Fruit fly (Drosophila melanogaster) whole organism, embryonic: ENCODE measurements around the gene CG17321.

Experiments
- Aef1 ChIP-seq: fragments of 200-800 bp; sonication (Bioruptor generic); IDR thresholded peaks from 3 replicates; pipeline ENCODE4 v1.3.6; 2022; ENCODE audit warnings: missing biosample characterization, missing genetic modification characterization
- Awh ChIP-seq: fragments of 200-800 bp; sonication (Bioruptor generic); IDR thresholded peaks from 2 replicates; pipeline ENCODE4, ENCODE4 v1.3.6; 2022; ENCODE audit warnings: missing biosample characterization, missing genetic modification characterization
- CG10274 ChIP-seq: fragments of 200-800 bp; sonication (Bioruptor generic); optimal IDR thresholded peaks from 3 replicates; lab custom pipeline; 2017; ENCODE audit warnings: missing biosample characterization, mild to moderate bottlenecking, missing genetic modification characterization
- CG10543 ChIP-seq: fragments of 200-800 bp; sonication (Bioruptor generic); optimal IDR thresholded peaks from 3 replicates; lab custom pipeline; 2017; ENCODE audit warnings: missing biosample characterization, mild to moderate bottlenecking, missing genetic modification characterization, moderate library complexity
- CG10979 ChIP-seq: fragments of 200-800 bp; sonication (Bioruptor generic); optimal IDR thresholded peaks from 2 replicates; lab custom pipeline; 2018; ENCODE audit warnings: missing biosample characterization, mild to moderate bottlenecking, missing genetic modification characterization, moderate library complexity
- CG11093 ChIP-seq: fragments of 200-800 bp; sonication (Bioruptor generic); IDR thresholded peaks from 3 replicates; pipeline ENCODE4 v1.3.6; 2022; ENCODE audit warnings: missing biosample characterization, missing genetic modification characterization
- CG14710 ChIP-seq: fragments of 200-800 bp; sonication (Bioruptor generic); optimal IDR thresholded peaks from 3 replicates; lab custom pipeline; 2019; ENCODE audit warnings: missing biosample characterization, mild to moderate bottlenecking, missing genetic modification characterization, moderate library complexity
- CG15073 ChIP-seq: fragments of 200-800 bp; sonication (Bioruptor generic); optimal IDR thresholded peaks from 2 replicates; lab custom pipeline; 2016; ENCODE audit warnings: missing biosample characterization, missing genetic modification characterization
- CG16779 ChIP-seq: fragments of 200-800 bp; sonication (Bioruptor generic); IDR thresholded peaks from 2 replicates; pipeline ENCODE4 v1.3.6; 2022; ENCODE audit warnings: missing biosample characterization, missing genetic modification characterization
- CG16815 ChIP-seq: fragments of 200-800 bp; sonication (Bioruptor generic); optimal IDR thresholded peaks from 3 replicates; lab custom pipeline; 2017; ENCODE audit warnings: missing biosample characterization, mild to moderate bottlenecking, missing genetic modification characterization
- CG17328 ChIP-seq: fragments of 200-800 bp; sonication (Bioruptor generic); IDR thresholded peaks from 2 replicates; pipeline ENCODE4 v1.3.6; 2022; ENCODE audit warnings: missing biosample characterization, missing genetic modification characterization
- CG17802 ChIP-seq: fragments of 200-800 bp; sonication (Bioruptor generic); optimal IDR thresholded peaks from 2 replicates; lab custom pipeline; 2018; ENCODE audit warnings: missing biosample characterization, mild to moderate bottlenecking, missing genetic modification characterization, moderate library complexity
- CG1792 ChIP-seq: fragments of 200-800 bp; sonication (Bioruptor generic); optimal IDR thresholded peaks from 2 replicates; lab custom pipeline; 2016; ENCODE audit warnings: missing biosample characterization, missing genetic modification characterization
- CG1832 ChIP-seq: fragments of 200-800 bp; sonication (Bioruptor generic); optimal IDR thresholded peaks from 2 replicates; lab custom pipeline; 2017; ENCODE audit warnings: missing biosample characterization, mild to moderate bottlenecking, missing genetic modification characterization, inconsistent platforms
- CG4424 ChIP-seq: fragments of 200-800 bp; sonication (Bioruptor generic); optimal IDR thresholded peaks from 3 replicates; lab custom pipeline; 2016; ENCODE audit warnings: missing biosample characterization, missing genetic modification characterization
- CG4854 ChIP-seq: fragments of 200-800 bp; sonication (Bioruptor generic); optimal IDR thresholded peaks from 2 replicates; lab custom pipeline; 2016; ENCODE audit warnings: missing biosample characterization, missing genetic modification characterization, inconsistent platforms
- CG6254 ChIP-seq: fragments of 200-800 bp; sonication (Bioruptor generic); optimal IDR thresholded peaks from 3 replicates; lab custom pipeline; 2017; ENCODE audit warnings: mild to moderate bottlenecking, missing biosample characterization, missing genetic modification reagents, missing genetic modification characterization
- CG9609 ChIP-seq: fragments of 200-800 bp; sonication (Bioruptor generic); optimal IDR thresholded peaks from 3 replicates; lab custom pipeline; 2016; ENCODE audit warnings: missing biosample characterization, missing genetic modification characterization
- CG9817 ChIP-seq: fragments of 200-800 bp; sonication (Bioruptor generic); optimal IDR thresholded peaks from 2 replicates; lab custom pipeline; 2018; ENCODE audit warnings: missing biosample characterization, mild to moderate bottlenecking, missing genetic modification characterization, moderate library complexity
- Dll ChIP-seq: fragments of 200-800 bp; sonication (Bioruptor generic); IDR thresholded peaks from 4 replicates; pipeline ENCODE4 v1.3.6; 2022; ENCODE audit warnings: missing biosample characterization, missing genetic modification characterization; ENCODE audit not compliant: partially characterized antibody
- E2f1 ChIP-seq: fragments of 200-800 bp; sonication (Bioruptor generic); IDR thresholded peaks from 2 replicates; pipeline ENCODE4 v1.3.6; 2022; ENCODE audit warnings: missing biosample characterization, missing genetic modification characterization
- GATAe ChIP-seq: fragments of 200-800 bp; sonication (Bioruptor generic); conservative IDR thresholded peaks from 2 replicates; pipeline ENCODE4 v1.3.6; 2022; ENCODE audit warnings: missing biosample characterization, missing genetic modification characterization
- Hmr ChIP-seq: fragments of 200-800 bp; sonication (Bioruptor generic); optimal IDR thresholded peaks from 3 replicates; lab custom pipeline; 2017; ENCODE audit warnings: mild to moderate bottlenecking, missing biosample characterization, missing genetic modification reagents, missing genetic modification characterization
- Mad ChIP-seq: fragments of 200-800 bp; sonication (Bioruptor generic); optimal IDR thresholded peaks from 2 replicates; lab custom pipeline; 2016; ENCODE audit warnings: missing biosample characterization, missing genetic modification characterization
- PHDP ChIP-seq: fragments of 200-800 bp; sonication (Bioruptor generic); optimal IDR thresholded peaks from 3 replicates; lab custom pipeline; 2018; ENCODE audit warnings: missing biosample characterization, mild to moderate bottlenecking, missing genetic modification characterization, moderate library complexity
- Side ChIP-seq: fragments of 200-800 bp; sonication (Bioruptor generic); optimal IDR thresholded peaks from 2 replicates; lab custom pipeline; 2016; ENCODE audit warnings: missing biosample characterization, missing genetic modification characterization
- Sox102F ChIP-seq: fragments of 200-800 bp; sonication (Bioruptor generic); optimal IDR thresholded peaks from 2 replicates; lab custom pipeline; 2018; ENCODE audit warnings: missing biosample characterization, mild to moderate bottlenecking, missing genetic modification characterization, moderate library complexity
- Stat92E ChIP-seq, 3 experiments: fragments of >200 bp in 2 of 3; fragments of 200-800 bp in 1 of 3; sonication (Bioruptor generic) in 1 of 3; optimal IDR thresholded peaks; 2 replicates each; lab custom pipeline; 2017 to 2019; ENCODE audit warnings: missing biosample characterization in 3 of 3, missing genetic modification characterization in 3 of 3, mild to moderate bottlenecking in 1 of 3, moderate library complexity in 1 of 3
- TFAM ChIP-seq: fragments of 200-800 bp; sonication (Bioruptor generic); optimal IDR thresholded peaks from 2 replicates; lab custom pipeline; 2017; ENCODE audit warnings: missing biosample characterization, missing genetic modification characterization, inconsistent platforms
- Tbp ChIP-seq: fragments of >200 bp; optimal IDR thresholded peaks from 2 replicates; lab custom pipeline; 2018; ENCODE audit warnings: missing biosample characterization, missing genetic modification characterization
- bsh ChIP-seq, 2 experiments: fragments of 200-800 bp; sonication (Bioruptor generic); optimal IDR thresholded peaks; 2 replicates each; lab custom pipeline; 2017 to 2018; ENCODE audit warnings: mild to moderate bottlenecking in 2 of 2, missing biosample characterization in 2 of 2, missing genetic modification characterization in 2 of 2, moderate library complexity in 1 of 2
- cato ChIP-seq: fragments of 200-800 bp; sonication (Bioruptor generic); optimal IDR thresholded peaks from 2 replicates; lab custom pipeline; 2016; ENCODE audit warnings: missing biosample characterization, missing genetic modification characterization, borderline replicate concordance
- chinmo ChIP-seq: fragments of 200-800 bp; sonication (Bioruptor generic); IDR thresholded peaks from 4 replicates; pipeline ENCODE4 v1.3.6; 2022; ENCODE audit warnings: missing biosample characterization, missing genetic modification characterization; ENCODE audit not compliant: partially characterized antibody
- chm ChIP-seq: fragments of 200-800 bp; sonication (Bioruptor generic); IDR thresholded peaks from 2 replicates; pipeline ENCODE4 v1.3.6; 2022; ENCODE audit warnings: missing biosample characterization, missing genetic modification characterization
- crc ChIP-seq: fragments of 200-800 bp; sonication (Bioruptor generic); optimal IDR thresholded peaks from 2 replicates; lab custom pipeline; 2016; ENCODE audit warnings: missing biosample characterization, missing genetic modification characterization
- crp ChIP-seq, 2 experiments: fragments of 200-800 bp; sonication (Bioruptor generic); optimal IDR thresholded peaks; 2 replicates in 1 of 2; 3 replicates in 1 of 2; lab custom pipeline; 2017; ENCODE audit warnings: missing biosample characterization in 2 of 2, missing genetic modification characterization in 2 of 2, mild to moderate bottlenecking in 1 of 2, moderate library complexity in 1 of 2
- en ChIP-seq: fragments of 200-800 bp; sonication (Bioruptor generic); optimal IDR thresholded peaks from 2 replicates; lab custom pipeline; 2016; ENCODE audit warnings: missing biosample characterization, missing genetic modification characterization
- gcm2 ChIP-seq: fragments of 200-800 bp; sonication (Bioruptor generic); optimal IDR thresholded peaks from 2 replicates; lab custom pipeline; 2016; ENCODE audit warnings: missing biosample characterization, missing genetic modification characterization
- gfzf ChIP-seq: fragments of 200-800 bp; sonication (Bioruptor generic); optimal IDR thresholded peaks from 2 replicates; lab custom pipeline; 2016; ENCODE audit warnings: missing biosample characterization, mild to moderate bottlenecking, missing genetic modification characterization, moderate library complexity
- h ChIP-seq: fragments of >200 bp; optimal IDR thresholded peaks from 2 replicates; lab custom pipeline; 2017
- kah ChIP-seq: fragments of 200-800 bp; sonication (Bioruptor generic); optimal IDR thresholded peaks from 2 replicates; lab custom pipeline; 2018; ENCODE audit warnings: missing biosample characterization, mild to moderate bottlenecking, missing genetic modification characterization
- lab ChIP-seq: fragments of 200-800 bp; sonication (Bioruptor generic); optimal IDR thresholded peaks from 3 replicates; lab custom pipeline; 2017; ENCODE audit warnings: missing biosample characterization, missing genetic modification characterization, mild to moderate bottlenecking, moderate library complexity, missing genetic modification reagents
- sc ChIP-seq, 3 experiments: fragments of >200 bp in 2 of 3; fragments of 200-800 bp in 1 of 3; sonication (Bioruptor generic) in 1 of 3; optimal IDR thresholded peaks; 2 replicates in 2 of 3; 3 replicates in 1 of 3; lab custom pipeline; 2017; ENCODE audit warnings: mild to moderate bottlenecking in 1 of 3, missing biosample characterization in 1 of 3, missing genetic modification characterization in 1 of 3, missing genetic modification reagents in 1 of 3
- sim ChIP-seq: fragments of 200-800 bp; sonication (Bioruptor generic); IDR thresholded peaks from 2 replicates; pipeline ENCODE4 v1.3.6; 2022; ENCODE audit warnings: missing biosample characterization, missing genetic modification characterization
- sima ChIP-seq: fragments of 200-800 bp; sonication (Bioruptor generic); optimal IDR thresholded peaks from 2 replicates; lab custom pipeline; 2016; ENCODE audit warnings: missing biosample characterization, missing genetic modification characterization
- vfl ChIP-seq: fragments of 200-800 bp; sonication (Bioruptor generic); optimal IDR thresholded peaks from 2 replicates; lab custom pipeline; 2016; ENCODE audit warnings: missing biosample characterization, missing genetic modification characterization
- vnd ChIP-seq: fragments of 200-800 bp; sonication (Bioruptor generic); IDR thresholded peaks from 3 replicates; pipeline ENCODE4 v1.3.6; 2022; ENCODE audit warnings: missing biosample characterization, missing genetic modification characterization; ENCODE audit not compliant: partially characterized antibody
- z ChIP-seq: fragments of 200-800 bp; sonication (Bioruptor generic); IDR thresholded peaks from 3 replicates; pipeline ENCODE4 v1.3.6; 2022; ENCODE audit warnings: missing biosample characterization, missing genetic modification characterization

CG17321 gene

DNA sequence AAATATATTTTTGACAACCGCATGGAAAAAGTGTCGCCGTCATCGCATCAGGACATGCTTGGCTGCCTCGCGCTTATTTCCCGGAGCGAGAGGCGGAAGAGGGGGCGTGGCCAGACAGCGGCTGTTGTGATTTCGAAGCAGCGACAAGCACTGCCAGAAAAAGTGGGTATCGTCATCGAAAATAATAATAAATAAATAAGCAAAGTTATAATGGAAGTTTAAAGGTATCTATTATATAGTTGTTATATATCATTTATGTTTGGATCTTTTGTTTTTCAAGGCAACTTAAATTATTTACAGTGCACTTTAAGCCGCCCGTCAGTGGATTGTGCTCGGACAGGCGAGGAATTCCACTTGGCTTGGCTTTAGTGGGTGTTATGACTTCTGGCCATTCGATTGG, 44.3 kb downstream of the CG17321 start (continued):
- TF ChIP-seq CG9817 (no peak), CG4424 (GFP tag; lab: Kevin White, UChicago) (no peak), bsh (GFP tag; optimal IDR thresholded peaks at IDR 0.05; lab: Kevin White, UChicago) (peak in 1 of 2 experiments; percentile 53), h (lab: Kevin White, UChicago) (no peak), Stat92E (GFP tag; optimal IDR thresholded peaks at IDR 0.05; lab: Kevin White, UChicago) (no peak), Aef1 (GFP tag; lab: Robert Waterston, UW) (no peak), Tbp (GFP tag; lab: Kevin White, UChicago) (no peak), sc (optimal IDR thresholded peaks at IDR 0.05; lab: Kevin White, UChicago) (no peak), sc (GFP tag; optimal IDR thresholded peaks at IDR 0.05; lab: Kevin White, UChicago) (peak; percentile 14), CG10979 (peak; percentile 47), CG11093 (no peak)
- TF ChIP-seq, all 482 proteins: peak for 48

dm6 chr2L:18890087-18890486, 45.1 kb downstream of the CG17321 start:
- no peak for TF ChIP-seq CG16779 (GFP tag; lab: Robert Waterston, UW)
- TF ChIP-seq Hmr (GFP tag; lab: Kevin White, UChicago) = peak; percentile 7
- TF ChIP-seq vfl (GFP tag; lab: Kevin White, UChicago) = no peak
- TF ChIP-seq Dll = no peak
- peak; percentile 64 for TF ChIP-seq Sox102F (GFP tag; lab: Kevin White, UChicago)
- TF ChIP-seq PHDP (tag; lab: Kevin White, UChicago) = peak; percentile 52
- TF ChIP-seq crc (GFP tag; lab: Kevin White, UChicago) = peak; percentile 58
- TF ChIP-seq TFAM (GFP tag; lab: Kevin White, UChicago) = peak; percentile 55
- peak; percentile 72 for TF ChIP-seq en
- peak; percentile 40 for TF ChIP-seq lab (GFP tag; lab: Kevin White, UChicago)
- TF ChIP-seq z (GFP tag; lab: Robert Waterston, UW) = 0 out of 3 replicates have a peak, but pooled peaks have one; percentile 39
- peak; percentile 50 for TF ChIP-seq CG17802 (tag; lab: Kevin White, UChicago)
- no peak for TF ChIP-seq CG10543 (GFP tag; lab: Kevin White, UChicago)
- peak; percentile 47; the same call in 1 of the 2 replicates for TF ChIP-seq Awh (GFP tag; lab: Robert Waterston, UW)
- TF ChIP-seq CG9609 (GFP tag; lab: Kevin White, UChicago) = peak; percentile 63
- no peak for TF ChIP-seq sima (GFP tag; lab: Kevin White, UChicago)
- peak; percentile 67 for TF ChIP-seq Mad (GFP tag; lab: Kevin White, UChicago)
- no peak for TF ChIP-seq chinmo
- TF ChIP-seq GATAe (GFP tag; lab: Robert Waterston, UW) = no peak
- TF ChIP-seq CG4854 (GFP tag; lab: Kevin White, UChicago) = peak; percentile 56
- TF ChIP-seq CG6254 (GFP tag; lab: Kevin White, UChicago) = peak; percentile 79
- no peak for TF ChIP-seq vnd
- peak; percentile 79 for TF ChIP-seq Side (GFP tag; lab: Kevin White, UChicago)
- peak; percentile 11 for TF ChIP-seq kah (GFP tag; lab: Kevin White, UChicago)
- peak; percentile 88; the same call in 1 of the 2 replicates for TF ChIP-seq chm (GFP tag; lab: Robert Waterston, UW)
- peak in 1 of 2 experiments; percentile 13 for TF ChIP-seq crp (GFP tag; optimal IDR thresholded peaks at IDR 0.05; lab: Kevin White, UChicago)
- peak; percentile 58 for TF ChIP-seq cato (GFP tag; lab: Kevin White, UChicago)
- peak; percentile 59 for TF ChIP-seq gcm2
- TF ChIP-seq CG1832 (GFP tag; lab: Kevin White, UChicago) = no peak
- peak; percentile 39; the same call in 1 of the 2 replicates for TF ChIP-seq E2f1 (GFP tag; lab: Robert Waterston, UW)
- TF ChIP-seq CG1792 (GFP tag; lab: Kevin White, UChicago) = peak; percentile 68
- TF ChIP-seq gfzf (GFP tag; lab: Kevin White, UChicago) = no peak
- peak; percentile 82 for TF ChIP-seq sim (GFP tag; lab: Robert Waterston, UW)
- TF ChIP-seq CG14710 (tag; lab: Kevin White, UChicago) = peak; percentile 88
- TF ChIP-seq CG16815 = peak; percentile 84
- peak; percentile 88 for TF ChIP-seq CG17328 (GFP tag; lab: Robert Waterston, UW)
- no peak for TF ChIP-seq CG10274
- no peak for TF ChIP-seq CG15073
